Worm (Caenorhabditis elegans) whole organism, L2 larva: ENCODE data around the gene idpb-1.

Experiments used
- C34F6.9 ChIP-seq: fragments of 150-350 bp; optimal IDR thresholded peaks from 2 replicates; lab custom pipeline; 2014; ENCODE audit warnings: missing biosample characterization, missing genetic modification characterization
- F13H6.1 ChIP-seq: sonication (generic microtip); optimal IDR thresholded peaks from 2 replicates; lab custom pipeline; 2016; ENCODE audit warnings: missing genetic modification characterization, missing compliant biosample characterization
- R02D3.7 ChIP-seq: fragments of 150-350 bp; optimal IDR thresholded peaks from 2 replicates; lab custom pipeline; 2014; ENCODE audit warnings: missing biosample characterization, missing genetic modification characterization
- Y55F3AM.14 ChIP-seq: fragments of 200-800 bp; sonication (Bioruptor generic); optimal IDR thresholded peaks from 2 replicates; lab custom pipeline; 2018; ENCODE audit warnings: mild to moderate bottlenecking, missing genetic modification characterization, missing compliant biosample characterization
- ZK546.5 ChIP-seq: sonication (generic microtip); optimal IDR thresholded peaks from 2 replicates; lab custom pipeline; 2017; ENCODE audit warnings: missing biosample characterization, missing genetic modification characterization
- alr-1 ChIP-seq: fragments of 150-350 bp; optimal IDR thresholded peaks from 2 replicates; lab custom pipeline; 2014; ENCODE audit warnings: missing biosample characterization, missing genetic modification characterization
- aly-2 ChIP-seq: fragments of 150-350 bp; optimal IDR thresholded peaks from 2 replicates; lab custom pipeline; 2014; ENCODE audit warnings: missing biosample characterization, missing genetic modification characterization
- ama-1 ChIP-seq: fragments of 150-350 bp; optimal IDR thresholded peaks from 2 replicates; lab custom pipeline; 2018; ENCODE audit warnings: inconsistent platforms
- blmp-1 ChIP-seq: sonication (generic microtip); optimal IDR thresholded peaks from 2 replicates; lab custom pipeline; 2017; ENCODE audit warnings: missing genetic modification characterization, mild to moderate bottlenecking, missing compliant biosample characterization, antibody characterized with exemption, moderate library complexity; ENCODE audit not compliant: insufficient read depth
- ceh-16 ChIP-seq: fragments of 150-350 bp; optimal IDR thresholded peaks from 2 replicates; lab custom pipeline; 2014; ENCODE audit warnings: missing biosample characterization, missing genetic modification characterization
- ceh-82 ChIP-seq: fragments of 150-350 bp; optimal IDR thresholded peaks from 2 replicates; lab custom pipeline; 2014; ENCODE audit warnings: missing biosample characterization, missing genetic modification characterization
- crh-2 ChIP-seq: sonication (generic microtip); optimal IDR thresholded peaks from 2 replicates; lab custom pipeline; 2017; ENCODE audit warnings: missing biosample characterization, missing genetic modification characterization
- dmd-4 ChIP-seq: sonication (generic microtip); optimal IDR thresholded peaks from 2 replicates; lab custom pipeline; 2017; ENCODE audit warnings: missing biosample characterization, missing genetic modification characterization
- egl-27 ChIP-seq: sonication (generic microtip); optimal IDR thresholded peaks from 3 replicates; lab custom pipeline; 2017; ENCODE audit warnings: missing biosample characterization, missing genetic modification reagents, missing genetic modification characterization
- elt-1 ChIP-seq: fragments of 150-350 bp; optimal IDR thresholded peaks from 2 replicates; lab custom pipeline; 2014; ENCODE audit warnings: missing biosample characterization, missing genetic modification characterization
- elt-3 ChIP-seq: sonication (generic microtip); optimal IDR thresholded peaks from 2 replicates; lab custom pipeline; 2017; ENCODE audit warnings: missing biosample characterization, missing genetic modification characterization
- fos-1 ChIP-seq: fragments of 150-350 bp; optimal IDR thresholded peaks from 2 replicates; lab custom pipeline; 2014; ENCODE audit warnings: missing biosample characterization, missing genetic modification characterization
- gmeb-1 ChIP-seq: fragments of 150-350 bp; optimal IDR thresholded peaks from 2 replicates; lab custom pipeline; 2014; ENCODE audit warnings: missing biosample characterization, missing genetic modification characterization
- lin-11 ChIP-seq: fragments of 150-350 bp; sonication (generic microtip); optimal IDR thresholded peaks from 2 replicates; lab custom pipeline; 2014; ENCODE audit warnings: missing biosample characterization, missing genetic modification characterization, inconsistent platforms, mixed read lengths
- lin-13 ChIP-seq: fragments of 150-350 bp; optimal IDR thresholded peaks from 2 replicates; lab custom pipeline; 2014; ENCODE audit warnings: missing biosample characterization, missing genetic modification reagents, missing genetic modification characterization
- lin-39 ChIP-seq: fragments of 150-350 bp; optimal IDR thresholded peaks from 2 replicates; lab custom pipeline; 2014; ENCODE audit warnings: missing biosample characterization, missing genetic modification reagents, missing genetic modification characterization
- lsy-2 ChIP-seq, 2 experiments: fragments of 150-350 bp in 1 of 2; sonication (generic microtip) in 1 of 2; optimal IDR thresholded peaks; 2 replicates each; lab custom pipeline; 2014 to 2017; ENCODE audit warnings: missing biosample characterization in 2 of 2, missing genetic modification characterization in 2 of 2
- mab-5 ChIP-seq: fragments of 150-350 bp; optimal IDR thresholded peaks from 2 replicates; lab custom pipeline; 2014; ENCODE audit warnings: missing biosample characterization, missing genetic modification characterization
- mbf-1 ChIP-seq: sonication (generic microtip); optimal IDR thresholded peaks from 2 replicates; lab custom pipeline; 2017; ENCODE audit warnings: missing biosample characterization, missing genetic modification characterization
- mdl-1 ChIP-seq, 2 experiments: fragments of 150-350 bp in 1 of 2; sonication (generic microtip) in 1 of 2; optimal IDR thresholded peaks; 2 replicates each; lab custom pipeline; 2017; ENCODE audit warnings: missing biosample characterization in 2 of 2, missing genetic modification characterization in 2 of 2
- nhr-10 ChIP-seq: sonication (generic microtip); optimal IDR thresholded peaks from 2 replicates; lab custom pipeline; 2017; ENCODE audit warnings: missing biosample characterization, missing genetic modification characterization
- nhr-11 ChIP-seq: fragments of 150-350 bp; optimal IDR thresholded peaks from 2 replicates; lab custom pipeline; 2014; ENCODE audit warnings: missing biosample characterization, missing genetic modification characterization
- nhr-12 ChIP-seq: fragments of 150-350 bp; optimal IDR thresholded peaks from 2 replicates; lab custom pipeline; 2014; ENCODE audit warnings: missing biosample characterization, missing genetic modification characterization
- nhr-129 ChIP-seq: fragments of 150-350 bp; optimal IDR thresholded peaks from 2 replicates; lab custom pipeline; 2014; ENCODE audit warnings: missing biosample characterization, missing genetic modification characterization
- nhr-21 ChIP-seq: fragments of 150-350 bp; optimal IDR thresholded peaks from 2 replicates; lab custom pipeline; 2014; ENCODE audit warnings: missing biosample characterization, missing genetic modification characterization
- nhr-23 ChIP-seq: fragments of 150-350 bp; optimal IDR thresholded peaks from 2 replicates; lab custom pipeline; 2014; ENCODE audit warnings: missing biosample characterization, missing genetic modification reagents, missing genetic modification characterization
- nhr-237 ChIP-seq: fragments of 150-350 bp; optimal IDR thresholded peaks from 2 replicates; lab custom pipeline; 2014; ENCODE audit warnings: missing biosample characterization, missing genetic modification characterization
- nhr-25 ChIP-seq: fragments of 150-350 bp; sonication (generic microtip); optimal IDR thresholded peaks from 3 replicates; lab custom pipeline; 2014; ENCODE audit warnings: missing biosample characterization, missing genetic modification characterization
- nhr-6 ChIP-seq: fragments of 150-350 bp; optimal IDR thresholded peaks from 2 replicates; lab custom pipeline; 2014; ENCODE audit warnings: missing biosample characterization, missing genetic modification characterization
- nhr-77 ChIP-seq: fragments of 150-350 bp; optimal IDR thresholded peaks from 2 replicates; lab custom pipeline; 2014; ENCODE audit warnings: missing biosample characterization, missing genetic modification characterization
- peb-1 ChIP-seq: fragments of 150-350 bp; optimal IDR thresholded peaks from 2 replicates; lab custom pipeline; 2014; ENCODE audit warnings: missing biosample characterization, missing genetic modification characterization
- sem-4 ChIP-seq: fragments of 150-350 bp; optimal IDR thresholded peaks from 2 replicates; lab custom pipeline; 2014; ENCODE audit warnings: missing biosample characterization, missing genetic modification reagents, missing genetic modification characterization
- skn-1 ChIP-seq: sonication (generic microtip); optimal IDR thresholded peaks from 2 replicates; lab custom pipeline; 2017; ENCODE audit warnings: missing biosample characterization, missing genetic modification characterization
- sma-3 ChIP-seq: sonication (generic microtip); optimal IDR thresholded peaks from 2 replicates; lab custom pipeline; 2016; ENCODE audit warnings: missing genetic modification reagents, missing genetic modification characterization, missing compliant biosample characterization
- sma-9 ChIP-seq, 2 experiments: fragments of 150-350 bp in 1 of 2; sonication (generic microtip) in 1 of 2; optimal IDR thresholded peaks; 2 replicates each; lab custom pipeline; 2014 to 2016; ENCODE audit warnings: missing genetic modification characterization in 2 of 2, mild to moderate bottlenecking in 1 of 2, missing biosample characterization in 1 of 2, missing compliant biosample characterization in 1 of 2, missing genetic modification reagents in 1 of 2, moderate library complexity in 1 of 2
- snpc-4 ChIP-seq: fragments of 150-350 bp; optimal IDR thresholded peaks from 2 replicates; lab custom pipeline; 2014; ENCODE audit warnings: missing biosample characterization, missing genetic modification characterization
- unc-39 ChIP-seq: fragments of 150-350 bp; optimal IDR thresholded peaks from 2 replicates; lab custom pipeline; 2014; ENCODE audit warnings: missing biosample characterization, missing genetic modification characterization
- unc-55 ChIP-seq: fragments of 150-350 bp; sonication (generic microtip); optimal IDR thresholded peaks from 3 replicates; lab custom pipeline; 2014; ENCODE audit warnings: missing biosample characterization, missing genetic modification reagents, missing genetic modification characterization
- unc-62 ChIP-seq: fragments of 150-350 bp; optimal IDR thresholded peaks from 2 replicates; lab custom pipeline; 2014; ENCODE audit warnings: missing biosample characterization, missing genetic modification reagents, missing genetic modification characterization
- zag-1 ChIP-seq: fragments of 150-350 bp; optimal IDR thresholded peaks from 2 replicates; lab custom pipeline; 2014; ENCODE audit warnings: missing biosample characterization, missing genetic modification characterization
- ztf-1 ChIP-seq: fragments of 200-800 bp; sonication (Bioruptor generic); conservative IDR thresholded peaks from 2 replicates; pipeline ENCODE4 v1.3.6; 2022; ENCODE audit warnings: missing genetic modification characterization, missing compliant biosample characterization
- ztf-11 ChIP-seq: sonication (generic microtip); optimal IDR thresholded peaks from 2 replicates; lab custom pipeline; 2017; ENCODE audit warnings: missing biosample characterization, missing genetic modification characterization
- ztf-4 ChIP-seq: fragments of 150-350 bp; optimal IDR thresholded peaks from 2 replicates; lab custom pipeline; 2014; ENCODE audit warnings: missing biosample characterization, missing genetic modification characterization

The idpb-1 gene

ce11 chrII:5103784-5104457, 2.1 kb downstream of the idpb-1 start, which contains the start of the genes C04G6.11 and mpk-2 (continued):
- peak; percentile 24 for TF ChIP-seq crh-2 (tag; lab: Kevin White, UChicago)
- TF ChIP-seq mab-5, result no peak
- no peak for TF ChIP-seq R02D3.7 (tag; lab: Kevin White, UChicago)
- no peak for TF ChIP-seq zag-1 (tag; lab: Kevin White, UChicago)
- no peak for TF ChIP-seq alr-1 (tag; lab: Kevin White, UChicago)
- TF ChIP-seq ztf-1 (GFP tag; lab: Robert Waterston, UW), result no peak
- no peak for TF ChIP-seq unc-39
- TF ChIP-seq lin-39 (tag; lab: Kevin White, UChicago), result no peak
- TF ChIP-seq peb-1, result no peak
- no peak for TF ChIP-seq ztf-4

- TF ChIP-seq elt-3, result no peak
- TF ChIP-seq sem-4 (tag; lab: Kevin White, UChicago), result peak; percentile 1
- TF ChIP-seq snpc-4, result no peak
- no peak for TF ChIP-seq ztf-11 (tag; lab: Kevin White, UChicago)
- no peak for TF ChIP-seq alr-1 (tag; lab: Kevin White, UChicago)
- TF ChIP-seq gmeb-1 (tag; lab: Kevin White, UChicago), result peak; percentile 67
- peak; percentile 53 for TF ChIP-seq egl-27 (tag; lab: Kevin White, UChicago)
- TF ChIP-seq peb-1, result no peak
- peak; percentile 79 for TF ChIP-seq fos-1 (tag; lab: Kevin White, UChicago)
- TF ChIP-seq lin-11 (tag; lab: Kevin White, UChicago), result peak; percentile 33
- TF ChIP-seq nhr-77, result no peak
- TF ChIP-seq ceh-16 (tag; lab: Kevin White, UChicago), result no peak
- TF ChIP-seq nhr-10, result no peak
- TF ChIP-seq crh-2 (tag; lab: Kevin White, UChicago), result peak; percentile 70
- TF ChIP-seq nhr-25, result no peak
- TF ChIP-seq blmp-1, result peak; percentile 35
- TF ChIP-seq aly-2 (tag; lab: Kevin White, UChicago), result no peak
- no peak for TF ChIP-seq dmd-4
- no peak for TF ChIP-seq nhr-6 (tag; lab: Kevin White, UChicago)
- TF ChIP-seq R02D3.7 (tag; lab: Kevin White, UChicago), result no peak
- no peak for TF ChIP-seq unc-62 (GFP tag; lab: Kevin White, UChicago)
- TF ChIP-seq nhr-129 (tag; lab: Kevin White, UChicago), result peak; percentile 94
- no peak for TF ChIP-seq ama-1 (lab: Kevin White, UChicago)
- peak; percentile 52 for TF ChIP-seq F13H6.1 (tag; lab: Kevin White, UChicago)
- no peak for TF ChIP-seq nhr-11
- TF ChIP-seq sma-3 (GFP tag; lab: Kevin White, UChicago), result peak; percentile 57
- TF ChIP-seq nhr-237 (tag; lab: Kevin White, UChicago), result no peak
- no peak for TF ChIP-seq elt-1 (tag; lab: Kevin White, UChicago)
- TF ChIP-seq lsy-2 (tag; optimal IDR thresholded peaks at IDR 0.05; lab: Kevin White, UChicago), result peak in 1 of 2 experiments; percentile 49
- no peak for TF ChIP-seq unc-39
- peak; percentile 61 for TF ChIP-seq Y55F3AM.14 (GFP tag; lab: Kevin White, UChicago)
- peak; percentile 63 for TF ChIP-seq lin-13
- peak; percentile 23 for TF ChIP-seq mab-5
- no peak for TF ChIP-seq ZK546.5 (tag; lab: Kevin White, UChicago)
- TF ChIP-seq ztf-1 (GFP tag; lab: Robert Waterston, UW), result no peak
- TF ChIP-seq C34F6.9 (tag; lab: Kevin White, UChicago), result peak; percentile 52
- no peak for TF ChIP-seq nhr-12 (tag; lab: Kevin White, UChicago)
- TF ChIP-seq nhr-23 (tag; lab: Kevin White, UChicago), result no peak
- no peak for TF ChIP-seq skn-1 (tag; lab: Kevin White, UChicago)
- TF ChIP-seq unc-55 (GFP tag; lab: Kevin White, UChicago), result peak; percentile 79
- TF ChIP-seq mdl-1 (tag; optimal IDR thresholded peaks at IDR 0.05; lab: Kevin White, UChicago), result peak in 1 of 2 experiments; percentile 4
- no peak for TF ChIP-seq mbf-1 (tag; lab: Kevin White, UChicago)
- peak; percentile 85 for TF ChIP-seq nhr-21 (tag; lab: Kevin White, UChicago)
- TF ChIP-seq sma-9 (GFP tag; optimal IDR thresholded peaks at IDR 0.05; lab: Kevin White, UChicago), result peak; percentile 82
- TF ChIP-seq sma-9 (tag; optimal IDR thresholded peaks at IDR 0.05; lab: Kevin White, UChicago), result no peak
- peak; percentile 43 for TF ChIP-seq zag-1 (tag; lab: Kevin White, UChicago)
- no peak for TF ChIP-seq lin-39 (tag; lab: Kevin White, UChicago)
- TF ChIP-seq ztf-4, result peak; percentile 36
- no peak for TF ChIP-seq ceh-82 (tag; lab: Kevin White, UChicago)
Measured at ce11 chrII:5105020-5105419, 3.2 kb downstream of the idpb-1 start.
